Worm (Caenorhabditis elegans): ENCODE measurements around the gene ZK938.12.

Gene ZK938.12

ce11 chrII:9802642-9803041 is 28.5 kb upstream of the ZK938.12 start, which contains the start of gene cyp-13A6:
Gene cyp-13A6 (minus strand): TSS chrII:9802821.
- no peak for TF ChIP-seq klf-2 (GFP tag; conservative IDR thresholded peaks at IDR 0.05)
- no peak for TF ChIP-seq cog-1 (tag; optimal IDR thresholded peaks at IDR 0.05)
- TF ChIP-seq flt-1 (GFP tag; IDR thresholded peaks at IDR 0.05), result no peak
- TF ChIP-seq ztf-23 (GFP tag; IDR thresholded peaks at IDR 0.05), result no peak
- no peak for TF ChIP-seq ref-1 (GFP tag; conservative IDR thresholded peaks at IDR 0.05)
- no peak for TF ChIP-seq tab-1 (GFP tag; IDR thresholded peaks at IDR 0.05)
- no peak for TF ChIP-seq med-1 (GFP tag; optimal IDR thresholded peaks at IDR 0.05; ENCODE audit: insufficient read depth)
- TF ChIP-seq ztf-29 (GFP tag; IDR thresholded peaks at IDR 0.05), result no peak
- no peak for TF ChIP-seq T22C8.4 (GFP tag; IDR thresholded peaks at IDR 0.05)

ce11 chrII:9803320-9803719 is 27.8 kb upstream of the ZK938.12 start, which contains the start of gene cyp-13A7:
Gene cyp-13A7 (plus strand): TSS chrII:9803620.
- no peak for TF ChIP-seq ref-1 (GFP tag; conservative IDR thresholded peaks at IDR 0.05)
- no peak for TF ChIP-seq tab-1 (GFP tag; IDR thresholded peaks at IDR 0.05)
- no peak for TF ChIP-seq ztf-29 (GFP tag; IDR thresholded peaks at IDR 0.05)
- no peak for TF ChIP-seq klf-2 (GFP tag; conservative IDR thresholded peaks at IDR 0.05)
- no peak for TF ChIP-seq cog-1 (tag; optimal IDR thresholded peaks at IDR 0.05)
- TF ChIP-seq T22C8.4 (GFP tag; IDR thresholded peaks at IDR 0.05), result no peak
- no peak for TF ChIP-seq flt-1 (GFP tag; IDR thresholded peaks at IDR 0.05)
- TF ChIP-seq ztf-23 (GFP tag; IDR thresholded peaks at IDR 0.05), result no peak
- no peak for TF ChIP-seq med-1 (GFP tag; optimal IDR thresholded peaks at IDR 0.05; ENCODE audit: insufficient read depth)

- no peak for TF ChIP-seq med-1 (GFP tag; optimal IDR thresholded peaks at IDR 0.05; ENCODE audit: insufficient read depth)
- no peak for TF ChIP-seq ztf-29 (GFP tag; IDR thresholded peaks at IDR 0.05)
These were observed 23.6 kb upstream of the ZK938.12 start, which contains the start of gene cyp-13A8 for ce11 chrII:9807519-9807972. Gene cyp-13A8 (minus strand): TSS chrII:9807569.

ce11 chrII:9826946-9827345 is 4.2 kb upstream of the ZK938.12 start:
- TF ChIP-seq ztf-23 (GFP tag; IDR thresholded peaks at IDR 0.05), result no peak
- no peak for TF ChIP-seq med-1 (GFP tag; optimal IDR thresholded peaks at IDR 0.05; ENCODE audit: insufficient read depth)
- no peak for TF ChIP-seq cog-1 (tag; optimal IDR thresholded peaks at IDR 0.05)
- no peak for TF ChIP-seq flt-1 (GFP tag; IDR thresholded peaks at IDR 0.05)
- no peak for TF ChIP-seq klf-2 (GFP tag; conservative IDR thresholded peaks at IDR 0.05)
- no peak for TF ChIP-seq T22C8.4 (GFP tag; IDR thresholded peaks at IDR 0.05)
- TF ChIP-seq tab-1 (GFP tag; IDR thresholded peaks at IDR 0.05), result no peak
- no peak for TF ChIP-seq ref-1 (GFP tag; conservative IDR thresholded peaks at IDR 0.05)
- no peak for TF ChIP-seq ztf-29 (GFP tag; IDR thresholded peaks at IDR 0.05)

ce11 chrII:9827852-9828251 is 3.3 kb upstream of the ZK938.12 start, which contains the start of gene eyg-1:
Gene eyg-1 (minus strand): TSS chrII:9827952.
- TF ChIP-seq flt-1 (GFP tag; IDR thresholded peaks at IDR 0.05), result no peak
- TF ChIP-seq ztf-23 (GFP tag; IDR thresholded peaks at IDR 0.05), result no peak
- TF ChIP-seq ztf-29 (GFP tag; IDR thresholded peaks at IDR 0.05), result no peak
- TF ChIP-seq tab-1 (GFP tag; IDR thresholded peaks at IDR 0.05), result no peak
- TF ChIP-seq cog-1 (tag; optimal IDR thresholded peaks at IDR 0.05), result no peak
- no peak for TF ChIP-seq T22C8.4 (GFP tag; IDR thresholded peaks at IDR 0.05)
- no peak for TF ChIP-seq klf-2 (GFP tag; conservative IDR thresholded peaks at IDR 0.05)
- TF ChIP-seq med-1 (GFP tag; optimal IDR thresholded peaks at IDR 0.05; ENCODE audit: insufficient read depth), result no peak
- TF ChIP-seq ref-1 (GFP tag; conservative IDR thresholded peaks at IDR 0.05), result no peak

- no peak for TF ChIP-seq tab-1 (GFP tag; IDR thresholded peaks at IDR 0.05)
- no peak for TF ChIP-seq flt-1 (GFP tag; IDR thresholded peaks at IDR 0.05)
- no peak for TF ChIP-seq ztf-29 (GFP tag; IDR thresholded peaks at IDR 0.05)
- no peak for TF ChIP-seq T22C8.4 (GFP tag; IDR thresholded peaks at IDR 0.05)
- TF ChIP-seq med-1 (GFP tag; optimal IDR thresholded peaks at IDR 0.05; ENCODE audit: insufficient read depth), result no peak
- TF ChIP-seq ref-1 (GFP tag; conservative IDR thresholded peaks at IDR 0.05), result no peak
- TF ChIP-seq klf-2 (GFP tag; conservative IDR thresholded peaks at IDR 0.05), result no peak
- no peak for TF ChIP-seq cog-1 (tag; optimal IDR thresholded peaks at IDR 0.05)
- no peak for TF ChIP-seq ztf-23 (GFP tag; IDR thresholded peaks at IDR 0.05)
These were observed 2.6 kb upstream of the ZK938.12 start for ce11 chrII:9828502-9828901.

- TF ChIP-seq ztf-29 (GFP tag; IDR thresholded peaks at IDR 0.05) (no peak), flt-1 (GFP tag; IDR thresholded peaks at IDR 0.05) (no peak), ref-1 (GFP tag; conservative IDR thresholded peaks at IDR 0.05) (no peak), med-1 (GFP tag; optimal IDR thresholded peaks at IDR 0.05; ENCODE audit: insufficient read depth) (no peak), cog-1 (tag; optimal IDR thresholded peaks at IDR 0.05) (no peak), ztf-23 (GFP tag; IDR thresholded peaks at IDR 0.05) (no peak), klf-2 (GFP tag; conservative IDR thresholded peaks at IDR 0.05) (no peak), T22C8.4 (GFP tag; IDR thresholded peaks at IDR 0.05) (no peak), tab-1 (GFP tag; IDR thresholded peaks at IDR 0.05) (no peak)
These were observed 2.0 kb upstream of the ZK938.12 start, which contains the start of gene ZK938.1 for ce11 chrII:9829108-9829507. Gene ZK938.1 (plus strand): TSS chrII:9829408.

- TF ChIP-seq cog-1 (tag; optimal IDR thresholded peaks at IDR 0.05) (no peak), flt-1 (GFP tag; IDR thresholded peaks at IDR 0.05) (no peak), med-1 (GFP tag; optimal IDR thresholded peaks at IDR 0.05; ENCODE audit: insufficient read depth) (no peak), ztf-29 (GFP tag; IDR thresholded peaks at IDR 0.05) (no peak), klf-2 (GFP tag; conservative IDR thresholded peaks at IDR 0.05) (no peak), T22C8.4 (GFP tag; IDR thresholded peaks at IDR 0.05) (no peak), tab-1 (GFP tag; IDR thresholded peaks at IDR 0.05) (no peak), ref-1 (GFP tag; conservative IDR thresholded peaks at IDR 0.05) (no peak), ztf-23 (GFP tag; IDR thresholded peaks at IDR 0.05) (no peak)
These were observed 2.7 kb downstream of the ZK938.12 start, which contains the start of gene ZK938.3 for ce11 chrII:9833855-9834254. Gene ZK938.3 (minus strand): TSS chrII:9833955.

- TF ChIP-seq klf-2 (GFP tag; conservative IDR thresholded peaks at IDR 0.05), result no peak
- TF ChIP-seq T22C8.4 (GFP tag; IDR thresholded peaks at IDR 0.05), result no peak
- TF ChIP-seq ref-1 (GFP tag; conservative IDR thresholded peaks at IDR 0.05), result no peak
- no peak for TF ChIP-seq ztf-29 (GFP tag; IDR thresholded peaks at IDR 0.05)
- no peak for TF ChIP-seq cog-1 (tag; optimal IDR thresholded peaks at IDR 0.05)
- no peak for TF ChIP-seq tab-1 (GFP tag; IDR thresholded peaks at IDR 0.05)
- TF ChIP-seq med-1 (GFP tag; optimal IDR thresholded peaks at IDR 0.05; ENCODE audit: insufficient read depth), result no peak
- no peak for TF ChIP-seq flt-1 (GFP tag; IDR thresholded peaks at IDR 0.05)
- TF ChIP-seq ztf-23 (GFP tag; IDR thresholded peaks at IDR 0.05), result no peak
These were observed 3.8 kb downstream of the ZK938.12 start, which contains the start of gene arrd-5 for ce11 chrII:9834921-9835320. Gene arrd-5 (plus strand): TSS chrII:9835221.

Data from whole organism, midembryonic.